Fruit fly (Drosophila melanogaster) whole organism, prepupa: Measurements from ENCODE around the gene Alr.

Source experiments
- CG10631 ChIP-seq: fragments of 200-800 bp; sonication (Bioruptor generic); optimal IDR thresholded peaks from 2 replicates; lab custom pipeline; 2016; ENCODE audit warnings: missing biosample characterization, missing genetic modification characterization
- CG10669 ChIP-seq: fragments of 200-800 bp; sonication (Bioruptor generic); optimal IDR thresholded peaks from 3 replicates; lab custom pipeline; 2018; ENCODE audit warnings: missing biosample characterization, mild to moderate bottlenecking, missing genetic modification characterization, moderate library complexity
- CG11762 ChIP-seq: fragments of 200-800 bp; sonication (Bioruptor generic); optimal IDR thresholded peaks from 3 replicates; lab custom pipeline; 2016; ENCODE audit warnings: missing biosample characterization, missing genetic modification characterization; ENCODE audit not compliant: insufficient read depth
- CG11902 ChIP-seq: fragments of 200-800 bp; sonication (Bioruptor generic); optimal IDR thresholded peaks from 3 replicates; lab custom pipeline; 2016; ENCODE audit warnings: missing biosample characterization, missing genetic modification characterization
- CG15336 ChIP-seq: fragments of 200-800 bp; sonication (Bioruptor generic); IDR thresholded peaks from 2 replicates; pipeline ENCODE4 v1.3.6; 2022; ENCODE audit warnings: missing biosample characterization, missing genetic modification characterization
- CG1621 ChIP-seq: fragments of 200-800 bp; sonication (Bioruptor generic); optimal IDR thresholded peaks from 3 replicates; lab custom pipeline; 2018; ENCODE audit warnings: missing biosample characterization, mild to moderate bottlenecking, missing genetic modification characterization
- CG3919 ChIP-seq: fragments of 200-800 bp; sonication (Bioruptor generic); optimal IDR thresholded peaks from 3 replicates; lab custom pipeline; 2016; ENCODE audit warnings: missing biosample characterization, missing genetic modification characterization
- CG4318 ChIP-seq: fragments of 200-800 bp; sonication (Bioruptor generic); optimal IDR thresholded peaks from 3 replicates; lab custom pipeline; 2017; ENCODE audit warnings: missing biosample characterization, mild to moderate bottlenecking, missing genetic modification characterization
- CG6163 ChIP-seq: fragments of 200-800 bp; sonication (Bioruptor generic); IDR thresholded peaks from 3 replicates; pipeline ENCODE4 v1.3.6; 2022; ENCODE audit warnings: missing biosample characterization, missing genetic modification characterization
- CG6276 ChIP-seq: fragments of 200-800 bp; sonication (Bioruptor generic); optimal IDR thresholded peaks from 2 replicates; lab custom pipeline; 2017; ENCODE audit warnings: missing biosample characterization, mild to moderate bottlenecking, missing genetic modification characterization
- CG6792 ChIP-seq: fragments of 200-800 bp; sonication (Bioruptor generic); optimal IDR thresholded peaks from 3 replicates; lab custom pipeline; 2016; ENCODE audit warnings: missing biosample characterization, missing genetic modification characterization
- CG6854 ChIP-seq: fragments of 200-800 bp; sonication (Bioruptor generic); optimal IDR thresholded peaks from 2 replicates; lab custom pipeline; 2017; ENCODE audit warnings: missing biosample characterization, mild to moderate bottlenecking, missing genetic modification characterization
- CG7368 ChIP-seq: fragments of 200-800 bp; sonication (Bioruptor generic); optimal IDR thresholded peaks from 3 replicates; lab custom pipeline; 2016; ENCODE audit warnings: missing biosample characterization, missing genetic modification characterization
- CG8119 ChIP-seq: fragments of 200-800 bp; sonication (Bioruptor generic); IDR thresholded peaks from 3 replicates; pipeline ENCODE4 v1.3.6; 2022; ENCODE audit warnings: missing biosample characterization, missing genetic modification characterization
- CG8319 ChIP-seq: fragments of 200-800 bp; sonication (Bioruptor generic); optimal IDR thresholded peaks from 3 replicates; lab custom pipeline; 2016; ENCODE audit warnings: missing biosample characterization, missing genetic modification characterization
- CG8632 ChIP-seq: fragments of 200-800 bp; sonication (Bioruptor generic); optimal IDR thresholded peaks from 3 replicates; lab custom pipeline; 2016; ENCODE audit warnings: missing biosample characterization, missing genetic modification characterization
- CG9139 ChIP-seq: fragments of 200-800 bp; sonication (Bioruptor generic); optimal IDR thresholded peaks from 3 replicates; lab custom pipeline; 2017; ENCODE audit warnings: missing biosample characterization, mild to moderate bottlenecking, missing genetic modification characterization
- Ets21C ChIP-seq: fragments of 200-800 bp; sonication (Bioruptor generic); optimal IDR thresholded peaks from 3 replicates; lab custom pipeline; 2016; ENCODE audit warnings: missing biosample characterization, missing genetic modification characterization
- Gug ChIP-seq: fragments of 200-800 bp; sonication (Bioruptor generic); IDR thresholded peaks from 2 replicates; pipeline ENCODE4 v1.3.6; 2022; ENCODE audit warnings: missing biosample characterization, missing genetic modification characterization
- Hr38 ChIP-seq: sonication (Bioruptor generic); optimal IDR thresholded peaks from 2 replicates; lab custom pipeline; 2016; ENCODE audit warnings: missing biosample characterization, missing genetic modification characterization
- Hr39 ChIP-seq: fragments of 200-800 bp; sonication (Bioruptor generic); optimal IDR thresholded peaks from 2 replicates; lab custom pipeline; 2016; ENCODE audit warnings: missing biosample characterization, missing genetic modification characterization
- Smox ChIP-seq: fragments of 200-800 bp; sonication (Bioruptor generic); optimal IDR thresholded peaks from 3 replicates; lab custom pipeline; 2016; ENCODE audit warnings: missing biosample characterization, missing genetic modification characterization
- Sox102F ChIP-seq: fragments of 200-800 bp; sonication (Bioruptor generic); optimal IDR thresholded peaks from 2 replicates; lab custom pipeline; 2016; ENCODE audit warnings: missing biosample characterization, mild to moderate bottlenecking, missing genetic modification characterization
- Sox14 ChIP-seq: fragments of 200-800 bp; sonication (Bioruptor generic); optimal IDR thresholded peaks from 3 replicates; lab custom pipeline; 2016; ENCODE audit warnings: missing biosample characterization, missing genetic modification characterization
- Sox15 ChIP-seq: fragments of 200-800 bp; sonication (Bioruptor generic); optimal IDR thresholded peaks from 3 replicates; lab custom pipeline; 2016; ENCODE audit warnings: missing biosample characterization, missing genetic modification characterization
- achi ChIP-seq: fragments of 200-800 bp; sonication (Bioruptor generic); optimal IDR thresholded peaks from 3 replicates; lab custom pipeline; 2016; ENCODE audit warnings: missing biosample characterization, missing genetic modification characterization
- acj6 ChIP-seq: fragments of 200-800 bp; sonication (Bioruptor generic); optimal IDR thresholded peaks from 3 replicates; lab custom pipeline; 2016; ENCODE audit warnings: missing biosample characterization, missing genetic modification characterization
- cyc ChIP-seq: fragments of 200-800 bp; sonication (Bioruptor generic); optimal IDR thresholded peaks from 3 replicates; lab custom pipeline; 2016; ENCODE audit warnings: missing biosample characterization, missing genetic modification characterization
- dac ChIP-seq: fragments of 200-800 bp; sonication (Bioruptor generic); optimal IDR thresholded peaks from 2 replicates; lab custom pipeline; 2017; ENCODE audit warnings: missing biosample characterization, mild to moderate bottlenecking, missing genetic modification characterization
- dsx ChIP-seq: fragments of 200-800 bp; optimal IDR thresholded peaks from 3 replicates; lab custom pipeline; 2019; ENCODE audit warnings: missing biosample characterization, mild to moderate bottlenecking, missing genetic modification characterization, moderate library complexity; ENCODE audit not compliant: poor library complexity, severe bottlenecking
- eg ChIP-seq: fragments of 200-800 bp; sonication (Bioruptor generic); IDR thresholded peaks from 3 replicates; pipeline ENCODE4 v1.3.6; 2022; ENCODE audit warnings: missing biosample characterization, missing genetic modification characterization
- fd59A ChIP-seq: fragments of 200-800 bp; sonication (Bioruptor generic); optimal IDR thresholded peaks from 2 replicates; lab custom pipeline; 2017; ENCODE audit warnings: missing biosample characterization, mild to moderate bottlenecking, missing genetic modification characterization, missing genetic modification reagents
- fd85E ChIP-seq: fragments of 200-800 bp; sonication (Bioruptor generic); optimal IDR thresholded peaks from 3 replicates; lab custom pipeline; 2016; ENCODE audit warnings: missing biosample characterization, missing genetic modification characterization
- lz ChIP-seq: fragments of 200-800 bp; sonication (Bioruptor generic); optimal IDR thresholded peaks from 3 replicates; lab custom pipeline; 2016; ENCODE audit warnings: missing biosample characterization, missing genetic modification characterization
- pdm3 ChIP-seq: fragments of 200-800 bp; sonication (Bioruptor generic); optimal IDR thresholded peaks from 3 replicates; lab custom pipeline; 2016; ENCODE audit warnings: missing biosample characterization, missing genetic modification characterization
- salr ChIP-seq, 2 experiments: fragments of 200-800 bp; sonication (Bioruptor generic); optimal IDR thresholded peaks; 3 replicates each; lab custom pipeline; 2016 to 2018; ENCODE audit warnings: missing biosample characterization in 2 of 2, missing genetic modification characterization in 2 of 2, mild to moderate bottlenecking in 1 of 2
- svp ChIP-seq: fragments of 200-800 bp; sonication (Bioruptor generic); peaks from one replicate; lab custom pipeline; 2016; ENCODE audit warnings: missing biosample characterization, missing genetic modification characterization
- topi ChIP-seq: fragments of 200-800 bp; sonication (Bioruptor generic); optimal IDR thresholded peaks from 3 replicates; lab custom pipeline; 2016; ENCODE audit warnings: missing biosample characterization, missing genetic modification characterization
- vri ChIP-seq: fragments of 200-800 bp; sonication (Bioruptor generic); optimal IDR thresholded peaks from 3 replicates; lab custom pipeline; 2016; ENCODE audit warnings: missing biosample characterization, mild to moderate bottlenecking, missing genetic modification characterization

Gene Alr

DNA sequence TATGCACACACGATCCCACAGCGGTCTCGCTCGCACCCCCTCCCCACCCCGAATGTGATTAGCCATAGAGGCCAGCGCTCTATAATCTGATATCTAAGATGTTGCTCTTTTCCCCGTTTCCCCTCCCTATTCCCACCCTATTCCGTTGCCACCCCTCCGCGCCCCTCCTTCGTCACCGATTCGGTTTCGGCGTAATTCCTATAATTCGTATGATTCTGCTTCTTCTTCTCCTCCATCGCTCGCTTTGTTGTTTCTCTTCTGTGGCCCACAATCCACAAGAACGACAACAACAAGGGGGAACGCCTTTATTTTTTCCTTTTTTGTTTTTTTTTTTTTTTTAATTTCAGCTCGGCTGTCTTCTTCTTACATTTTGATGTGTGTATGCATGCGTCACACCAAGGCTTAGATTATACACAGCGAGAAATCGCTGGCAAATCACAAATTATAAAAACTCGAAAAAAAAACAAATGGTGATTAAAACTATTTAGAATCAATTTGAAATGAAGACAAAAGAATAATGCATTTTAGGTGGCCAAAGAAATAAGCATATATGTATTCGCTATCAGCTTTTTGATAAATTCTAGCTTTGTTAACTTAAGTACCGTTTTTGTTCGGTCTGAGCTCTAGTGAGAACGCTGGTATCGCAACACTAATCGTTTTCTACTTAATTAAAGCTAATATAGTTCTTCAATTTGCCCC, 21.9 kb downstream of the Alr start (continued):
- TF ChIP-seq eg = peak; percentile 38; the same call in 1 of the 3 replicates
- TF ChIP-seq CG6854 = no peak
- peak; percentile 73 for TF ChIP-seq svp (GFP tag; lab: Kevin White, UChicago)
- TF ChIP-seq CG7368 (GFP tag; lab: Kevin White, UChicago) = peak; percentile 39
- peak; percentile 57 for TF ChIP-seq Sox14 (GFP tag; lab: Kevin White, UChicago)
- no peak for TF ChIP-seq dac
- no peak for TF ChIP-seq Hr38 (GFP tag; lab: Kevin White, UChicago)
- peak; percentile 46 for TF ChIP-seq lz (GFP tag; lab: Kevin White, UChicago)
- TF ChIP-seq pdm3 (GFP tag; lab: Kevin White, UChicago) = peak; percentile 46
- peak; percentile 37 for TF ChIP-seq dsx (GFP tag; lab: Kevin White, UChicago)
- no peak for TF ChIP-seq CG6276 (GFP tag; lab: Kevin White, UChicago)
- peak in 1 of 2 experiments; percentile 17 for TF ChIP-seq salr (GFP tag; optimal IDR thresholded peaks at IDR 0.05; lab: Kevin White, UChicago)
- TF ChIP-seq CG8119 = 0 out of 3 replicates have a peak, but pooled peaks have one; percentile 15
- TF ChIP-seq fd85E (GFP tag; lab: Kevin White, UChicago) = no peak
- peak; percentile 50 for TF ChIP-seq Sox102F (GFP tag; lab: Kevin White, UChicago)
- TF ChIP-seq CG3919 (GFP tag; lab: Kevin White, UChicago) = peak; percentile 62
- peak; percentile 34 for TF ChIP-seq achi (GFP tag; lab: Kevin White, UChicago)
- no peak for TF ChIP-seq Gug (GFP tag; lab: Robert Waterston, UW)
- no peak; the same call in 1 of the 2 replicates for TF ChIP-seq CG15336 (GFP tag; lab: Robert Waterston, UW)
- peak; percentile 46 for TF ChIP-seq vri
- peak; percentile 51 for TF ChIP-seq CG10631 (GFP tag; lab: Kevin White, UChicago)
- peak; percentile 26 for TF ChIP-seq CG1621
- peak; percentile 57 for TF ChIP-seq cyc (GFP tag; lab: Kevin White, UChicago)
- no peak for TF ChIP-seq CG4318 (GFP tag; lab: Kevin White, UChicago)
- TF ChIP-seq Hr39 (GFP tag; lab: Kevin White, UChicago) = peak; percentile 68
- peak; percentile 17 for TF ChIP-seq Sox15
- peak; percentile 32 for TF ChIP-seq acj6 (GFP tag; lab: Kevin White, UChicago)
- TF ChIP-seq CG11902 (GFP tag; lab: Kevin White, UChicago) = no peak
- TF ChIP-seq Ets21C = peak; percentile 40
- peak; percentile 71 for TF ChIP-seq topi (GFP tag; lab: Kevin White, UChicago)
- peak; percentile 33 for TF ChIP-seq CG6792 (GFP tag; lab: Kevin White, UChicago)
- TF ChIP-seq CG6163 (GFP tag; lab: Robert Waterston, UW) = no peak; the same call in 1 of the 3 replicates
- TF ChIP-seq CG8319 (GFP tag; lab: Kevin White, UChicago) = peak; percentile 4
- TF ChIP-seq CG9139 (GFP tag; lab: Kevin White, UChicago) = peak; percentile 33

DNA sequence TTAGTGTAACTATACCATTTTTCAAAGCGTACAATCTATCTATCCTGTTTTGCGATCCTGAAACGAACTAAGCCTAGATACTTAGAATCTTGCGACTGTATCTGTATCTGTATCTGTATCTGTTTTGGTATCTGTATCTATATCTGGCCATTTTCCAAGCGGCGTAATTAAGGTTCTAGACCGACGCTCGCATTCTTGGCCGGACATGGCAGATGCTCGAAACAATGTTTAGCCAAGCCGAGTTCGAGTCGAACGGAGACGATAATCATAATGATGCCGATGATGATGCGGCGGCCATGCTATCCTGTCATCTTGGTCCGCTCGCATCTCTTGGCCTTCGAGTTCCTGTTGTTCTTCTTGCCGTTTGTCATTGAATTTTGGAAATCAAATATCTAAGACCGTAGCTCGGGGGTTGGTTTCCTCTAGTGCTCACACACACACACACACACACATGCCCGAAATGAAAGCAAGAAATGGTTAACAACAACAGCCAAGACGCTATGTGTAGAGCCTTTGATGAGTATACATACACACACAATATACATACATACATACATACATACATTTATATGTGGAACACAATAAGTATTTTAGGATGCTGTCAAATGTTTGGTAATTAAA, 24.0 kb downstream of the Alr start:
- TF ChIP-seq fd59A (GFP tag; lab: Kevin White, UChicago) (no peak), salr (GFP tag; optimal IDR thresholded peaks at IDR 0.05; lab: Kevin White, UChicago) (no peak), CG11762 (GFP tag; lab: Kevin White, UChicago) (no peak), Smox (no peak), CG8632 (GFP tag; lab: Kevin White, UChicago) (no peak), Hr38 (GFP tag; lab: Kevin White, UChicago) (no peak), CG6792 (GFP tag; lab: Kevin White, UChicago) (no peak), dsx (GFP tag; lab: Kevin White, UChicago) (no peak), CG11902 (GFP tag; lab: Kevin White, UChicago) (no peak), CG10669 (no peak)
- TF ChIP-seq, all 60 proteins: peak for 0
